Worm (Caenorhabditis elegans): ENCODE data around the gene C55A6.7.

C55A6.7 gene

DNA sequence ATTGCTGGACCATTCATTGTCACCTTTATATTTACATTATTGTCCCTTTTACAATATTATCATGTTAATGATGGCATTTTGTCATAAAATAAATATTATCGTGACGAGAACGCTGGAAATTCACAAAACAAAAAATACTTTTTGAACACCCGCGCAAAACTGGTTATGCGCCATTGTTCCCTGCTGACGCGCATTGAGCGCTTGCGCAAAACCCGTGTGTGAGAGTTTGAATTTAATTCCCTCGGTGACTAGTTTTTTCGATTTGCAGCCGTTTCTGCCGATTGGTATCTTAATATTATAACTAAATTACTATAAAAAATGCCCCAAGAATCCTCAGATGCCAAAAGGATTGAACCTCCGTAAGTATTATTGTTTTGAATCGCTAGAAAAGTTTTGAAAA lies 1.1 kb upstream of the C55A6.7 start, which contains the start of gene pafo-1 (continued):
- no peak for TF ChIP-seq R02D3.7 (tag; optimal IDR thresholded peaks at IDR 0.05)
- peak; percentile 75 for TF ChIP-seq nhr-48 (tag; optimal IDR thresholded peaks at IDR 0.05)
- TF ChIP-seq hif-1 (tag; optimal IDR thresholded peaks at IDR 0.05): peak in 1 of 2 experiments; percentile 45
- TF ChIP-seq snpc-1.2 (GFP tag; IDR thresholded peaks at IDR 0.05): no peak
- TF ChIP-seq skn-1 (tag; optimal IDR thresholded peaks at IDR 0.05): no peak
- TF ChIP-seq mdt-29 (GFP tag; IDR thresholded peaks at IDR 0.05): peak; percentile 82
- TF ChIP-seq nhr-102 (tag; optimal IDR thresholded peaks at IDR 0.05): peak; percentile 91
- no peak for TF ChIP-seq lin-38 (GFP tag; IDR thresholded peaks at IDR 0.05)
- TF ChIP-seq dve-1 (tag; optimal IDR thresholded peaks at IDR 0.05; ENCODE audit: insufficient read depth): peak; percentile 81
- peak; percentile 96 for TF ChIP-seq aha-1 (tag)
- TF ChIP-seq madf-5 (GFP tag; IDR thresholded peaks at IDR 0.05): no peak
- TF ChIP-seq lsy-2 (tag; optimal IDR thresholded peaks at IDR 0.05): no peak
- no peak for TF ChIP-seq Y105C5A.15 (GFP tag; IDR thresholded peaks at IDR 0.05)
- TF ChIP-seq daf-16 (GFP tag; optimal IDR thresholded peaks at IDR 0.05): peak; percentile 32 to 75
- TF ChIP-seq daf-16 (tag; optimal IDR thresholded peaks at IDR 0.05): no peak
- no peak for TF ChIP-seq pqm-1 (tag; optimal IDR thresholded peaks at IDR 0.05)
- no peak for TF ChIP-seq lir-3 (tag; optimal IDR thresholded peaks at IDR 0.05)
- no peak for TF ChIP-seq ZK546.5 (tag; optimal IDR thresholded peaks at IDR 0.05)
- TF ChIP-seq unc-39 (tag; optimal IDR thresholded peaks at IDR 0.05): no peak
- TF ChIP-seq hlh-11 (tag; optimal IDR thresholded peaks at IDR 0.05): peak; percentile 85
- TF ChIP-seq lim-7 (GFP tag; IDR thresholded peaks at IDR 0.05): 0 out of 2 replicates have a peak, but pooled peaks have one; percentile 9
- TF ChIP-seq snpc-4 (tag; optimal IDR thresholded peaks at IDR 0.05): no peak
- TF ChIP-seq T20F7.1 (GFP tag; optimal IDR thresholded peaks at IDR 0.05): peak; percentile 76
- TF ChIP-seq unc-130 (GFP tag; optimal IDR thresholded peaks at IDR 0.05): no peak
- TF ChIP-seq Y75B8A.6 (GFP tag; IDR thresholded peaks at IDR 0.05): no peak
- TF ChIP-seq unc-62 (GFP tag; optimal IDR thresholded peaks at IDR 0.05 in 1 of 2): peak in 1 of 2 experiments; percentile 72
- TF ChIP-seq unc-62 (tag; optimal IDR thresholded peaks at IDR 0.05): no peak
- no peak for TF ChIP-seq attf-4 (tag; optimal IDR thresholded peaks at IDR 0.05)
- peak; percentile 84 for TF ChIP-seq nhr-42 (GFP tag; IDR thresholded peaks at IDR 0.05)
- no peak for TF ChIP-seq mxl-2 (GFP tag; conservative IDR thresholded peaks at IDR 0.05)
- TF ChIP-seq nhr-77 (tag; optimal IDR thresholded peaks at IDR 0.05): peak; percentile 54
- peak; percentile 57 for TF ChIP-seq fkh-10 (GFP tag; optimal IDR thresholded peaks at IDR 0.05)
- peak; percentile 86 for TF ChIP-seq duxl-1 (tag; optimal IDR thresholded peaks at IDR 0.05; ENCODE audit: poor library complexity)
- TF ChIP-seq php-3 (GFP tag; IDR thresholded peaks at IDR 0.05): peak; percentile 72
- TF ChIP-seq vab-7 (GFP tag; IDR thresholded peaks at IDR 0.05): no peak
- no peak for TF ChIP-seq pha-4 (GFP tag; IDR thresholded peaks at IDR 0.05)
- no peak for TF ChIP-seq pha-4 (tag; optimal IDR thresholded peaks at IDR 0.05)
- TF ChIP-seq nhr-25 (tag; optimal IDR thresholded peaks at IDR 0.05; ENCODE audit: borderline replicate concordance, insufficient read depth): no peak
- TF ChIP-seq hmg-1.1 (GFP tag; IDR thresholded peaks at IDR 0.05): peak; percentile 81
- TF ChIP-seq ctbp-1 (GFP tag; IDR thresholded peaks at IDR 0.05): peak; percentile 84
- no peak for TF ChIP-seq zip-2 (tag; optimal IDR thresholded peaks at IDR 0.05)
- TF ChIP-seq F44E2.7 (GFP tag; IDR thresholded peaks at IDR 0.05): no peak
- peak; percentile 88 for TF ChIP-seq nhr-6 (tag; optimal IDR thresholded peaks at IDR 0.05)
- TF ChIP-seq gei-8 (GFP tag; optimal IDR thresholded peaks at IDR 0.05): no peak
- 0 out of 2 replicates have a peak, but pooled peaks have one; percentile 18 for TF ChIP-seq arid-1 (GFP tag; conservative IDR thresholded peaks at IDR 0.05)
- TF ChIP-seq dmd-6 (GFP tag; IDR thresholded peaks at IDR 0.05): peak; percentile 84
- TF ChIP-seq tra-1 (GFP tag; IDR thresholded peaks at IDR 0.05): no peak; the same call in 1 of the 2 replicates
- TF ChIP-seq nhr-28 (tag; optimal IDR thresholded peaks at IDR 0.05): peak; percentile 79
- peak; percentile 80 for TF ChIP-seq rbr-2 (tag; optimal IDR thresholded peaks at IDR 0.05)
- 0 out of 2 replicates have a peak, but pooled peaks have one; percentile 31 for TF ChIP-seq D1046.2 (GFP tag; IDR thresholded peaks at IDR 0.05)
- peak; percentile 50; the same call in 1 of the 2 replicates for TF ChIP-seq lin-1 (GFP tag; IDR thresholded peaks at IDR 0.05)
- no peak for TF ChIP-seq fos-1 (tag; optimal IDR thresholded peaks at IDR 0.05)
